Worm (Caenorhabditis elegans): ENCODE measurements around the gene ZK402.1.

Gene ZK402.1

ce11 chrX:1389382-1389983 lies 14.6 kb upstream of the ZK402.1 start (continued):
- peak; percentile 66 for TF ChIP-seq ceh-28 (tag; optimal IDR thresholded peaks at IDR 0.05)
- peak; percentile 96 for TF ChIP-seq nhr-42 (GFP tag; IDR thresholded peaks at IDR 0.05)
- TF ChIP-seq madf-9 (GFP tag; conservative IDR thresholded peaks at IDR 0.05): peak; percentile 86
- TF ChIP-seq nhr-11 (tag; optimal IDR thresholded peaks at IDR 0.05): peak; percentile 94
- TF ChIP-seq attf-4 (tag; optimal IDR thresholded peaks at IDR 0.05): no peak
- TF ChIP-seq nhr-102 (tag; optimal IDR thresholded peaks at IDR 0.05): peak; percentile 98
- TF ChIP-seq nhr-28 (tag; optimal IDR thresholded peaks at IDR 0.05): peak; percentile 77
- TF ChIP-seq Y105C5A.15 (GFP tag; IDR thresholded peaks at IDR 0.05): 0 out of 2 replicates have a peak, but pooled peaks have one; percentile 66
- TF ChIP-seq ceh-82 (tag; optimal IDR thresholded peaks at IDR 0.05): no peak
- TF ChIP-seq dmd-6 (GFP tag; IDR thresholded peaks at IDR 0.05): peak; percentile 88
- TF ChIP-seq ceh-20 (GFP tag; IDR thresholded peaks at IDR 0.05): peak; percentile 75
- TF ChIP-seq saeg-2 (GFP tag; IDR thresholded peaks at IDR 0.05): peak; percentile 81; the same call in 1 of the 2 replicates
- no peak; the same call in 1 of the 2 replicates for TF ChIP-seq arid-1 (GFP tag; conservative IDR thresholded peaks at IDR 0.05)
- TF ChIP-seq ceh-62 (tag; optimal IDR thresholded peaks at IDR 0.05): no peak
- peak; percentile 69 to 85 for TF ChIP-seq mdl-1 (tag; optimal IDR thresholded peaks at IDR 0.05)
- TF ChIP-seq ctbp-1 (GFP tag; IDR thresholded peaks at IDR 0.05): peak; percentile 90
- no peak for TF ChIP-seq unc-39 (tag; optimal IDR thresholded peaks at IDR 0.05)
- TF ChIP-seq Y75B8A.6 (GFP tag; IDR thresholded peaks at IDR 0.05): no peak
- TF ChIP-seq ces-1 (GFP tag; optimal IDR thresholded peaks at IDR 0.05): peak; percentile 88
- peak; percentile 44 for TF ChIP-seq aha-1 (tag)
- TF ChIP-seq T20F7.1 (GFP tag; optimal IDR thresholded peaks at IDR 0.05): peak; percentile 88
- peak; percentile 95 for TF ChIP-seq lin-13 (GFP tag; optimal IDR thresholded peaks at IDR 0.05)
- TF ChIP-seq dpl-1 (GFP tag; optimal IDR thresholded peaks at IDR 0.05): peak; percentile 58
- TF ChIP-seq sdz-12 (GFP tag; optimal IDR thresholded peaks at IDR 0.05): no peak
- no peak for TF ChIP-seq nhr-111 (GFP tag; optimal IDR thresholded peaks at IDR 0.05)
- TF ChIP-seq F10B5.3 (tag; optimal IDR thresholded peaks at IDR 0.05): peak; percentile 83
- TF ChIP-seq pha-4 (GFP tag; IDR thresholded peaks at IDR 0.05): peak; percentile 79
- no peak for TF ChIP-seq pha-4 (tag; optimal IDR thresholded peaks at IDR 0.05)
- TF ChIP-seq F26F4.8 (GFP tag; conservative IDR thresholded peaks at IDR 0.05): no peak
- TF ChIP-seq fos-1 (tag; optimal IDR thresholded peaks at IDR 0.05): peak; percentile 66
- peak; percentile 49 to 54 for TF ChIP-seq hif-1 (tag; optimal IDR thresholded peaks at IDR 0.05)
- TF ChIP-seq daf-19 (GFP tag; conservative IDR thresholded peaks at IDR 0.05): peak; percentile 82; the same call in 1 of the 2 replicates
- peak; percentile 95 for TF ChIP-seq jun-1 (tag; optimal IDR thresholded peaks at IDR 0.05)
- TF ChIP-seq F49E8.2 (tag; optimal IDR thresholded peaks at IDR 0.05; ENCODE audit: borderline replicate concordance): no peak
- TF ChIP-seq lsy-2 (tag; optimal IDR thresholded peaks at IDR 0.05): peak; percentile 92 to 93
- TF ChIP-seq madf-5 (GFP tag; IDR thresholded peaks at IDR 0.05): no peak
- peak; percentile 99 for TF ChIP-seq mep-1 (tag; optimal IDR thresholded peaks at IDR 0.05)
- TF ChIP-seq tag-97 (GFP tag; IDR thresholded peaks at IDR 0.05): no peak
- TF ChIP-seq nhr-76 (tag; optimal IDR thresholded peaks at IDR 0.05): peak; percentile 89
- TF ChIP-seq ztf-11 (tag; optimal IDR thresholded peaks at IDR 0.05): no peak
- no peak for TF ChIP-seq ama-1 (optimal IDR thresholded peaks at IDR 0.05)
- TF ChIP-seq pqm-1 (tag; optimal IDR thresholded peaks at IDR 0.05): peak; percentile 19
- peak; percentile 61; the same call in 1 of the 2 replicates for TF ChIP-seq lin-29 (GFP tag; IDR thresholded peaks at IDR 0.05)
- peak; percentile 79; the same call in 1 of the 2 replicates for TF ChIP-seq ZK337.2 (GFP tag; IDR thresholded peaks at IDR 0.05)
- 0 out of 2 replicates have a peak, but pooled peaks have one; percentile 61 for TF ChIP-seq dmd-8 (GFP tag; IDR thresholded peaks at IDR 0.05)
- peak; percentile 89 for TF ChIP-seq hlh-11 (tag; optimal IDR thresholded peaks at IDR 0.05)
- TF ChIP-seq zip-2 (tag; optimal IDR thresholded peaks at IDR 0.05): peak; percentile 94
- TF ChIP-seq duxl-1 (tag; optimal IDR thresholded peaks at IDR 0.05; ENCODE audit: poor library complexity): peak; percentile 97
- peak; percentile 99 for TF ChIP-seq nhr-77 (tag; optimal IDR thresholded peaks at IDR 0.05)
- peak; percentile 96 for TF ChIP-seq spr-1 (tag; optimal IDR thresholded peaks at IDR 0.05)
- TF ChIP-seq hlh-30 (tag; optimal IDR thresholded peaks at IDR 0.05; ENCODE audit: insufficient read depth): peak; percentile 95

Measured in whole organism, L4 larva.